Worm (Caenorhabditis elegans): ENCODE data around the gene ttr-26.

Gene ttr-26

DNA sequence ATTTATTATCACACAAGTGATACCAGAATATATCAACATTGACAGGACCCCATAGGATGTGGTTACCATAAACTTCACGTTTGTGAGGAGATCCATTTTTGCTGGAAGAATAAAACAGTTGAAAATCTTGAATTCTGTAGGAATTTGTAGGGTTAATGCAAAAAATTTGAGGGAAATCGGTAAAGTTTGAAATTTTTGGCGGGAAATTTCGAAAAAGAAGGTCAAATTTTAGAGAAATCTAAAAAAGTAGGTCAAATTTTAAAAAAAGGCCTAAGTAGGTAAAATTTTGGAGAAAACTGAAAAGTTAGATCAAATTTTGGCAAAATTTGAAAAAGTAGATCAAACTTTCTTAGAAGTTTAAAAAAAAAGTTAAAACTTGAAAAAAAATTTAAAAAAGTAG is 4.7 kb upstream of the ttr-26 start, which contains the start of gene srg-34:
srg-34 (minus strand) TSS at position 101 of the 400 bp plus-strand sequence.
- TF ChIP-seq isw-1 (GFP tag; IDR thresholded peaks at IDR 0.05) (no peak), nhr-85 (tag) (no peak), unc-98 (GFP tag; IDR thresholded peaks at IDR 0.05) (no peak), nhr-90 (tag; optimal IDR thresholded peaks at IDR 0.05; ENCODE audit: poor library complexity) (no peak)

DNA sequence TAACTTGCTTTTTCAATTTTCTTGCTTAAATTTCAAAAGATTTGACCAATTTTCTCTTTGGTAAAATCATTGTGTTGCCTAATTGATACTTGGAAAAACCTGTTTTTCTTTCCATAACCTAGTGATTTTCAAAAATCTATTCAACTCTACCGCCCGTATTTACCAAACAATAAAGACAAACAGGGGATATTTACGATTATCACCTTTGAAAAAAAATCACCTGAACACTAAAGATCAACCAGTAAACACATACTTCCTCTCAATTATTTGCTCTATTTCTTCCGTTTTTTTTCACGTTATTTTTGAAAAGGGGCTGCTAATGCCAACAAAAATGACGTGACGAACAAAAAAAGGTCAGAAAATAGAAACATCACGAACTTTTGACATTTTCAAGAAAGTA is 856 bp upstream of the ttr-26 start:
- TF ChIP-seq nhr-77 (tag; optimal IDR thresholded peaks at IDR 0.05) (peak; percentile 3), lin-14 (GFP tag; optimal IDR thresholded peaks at IDR 0.05) (peak; percentile 19), lsy-2 (tag; optimal IDR thresholded peaks at IDR 0.05) (no peak), ceh-88 (GFP tag; IDR thresholded peaks at IDR 0.05) (no peak)

DNA sequence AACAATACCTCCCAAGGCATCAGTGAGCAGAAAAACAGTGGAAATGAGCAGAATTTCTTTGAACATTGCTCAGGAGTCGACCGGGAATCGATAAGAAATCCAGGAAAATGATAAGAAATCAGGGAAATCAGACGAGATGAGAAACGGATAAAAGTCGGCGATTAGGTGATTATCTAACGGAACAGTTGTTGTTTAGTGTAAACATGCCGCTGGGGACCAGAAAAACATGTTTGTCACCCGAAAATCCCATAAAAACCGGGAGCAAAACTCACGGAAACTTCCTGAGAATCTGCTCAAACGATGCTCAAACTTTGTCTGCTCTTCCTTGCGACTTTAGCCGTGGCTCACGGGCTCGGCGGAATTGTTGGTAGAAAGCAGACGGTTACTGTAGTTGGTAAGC is 3.6 kb downstream of the ttr-26 start, which contains the start of the genes ttr-24 and ttr-25:
ttr-24 (minus strand) TSS at position 156 of the 400 bp plus-strand sequence.
ttr-25 (plus strand) TSS at position 227 of the 400 bp plus-strand sequence.
- TF ChIP-seq nhr-71 (tag; optimal IDR thresholded peaks at IDR 0.05), result peak; percentile 42
- TF ChIP-seq rnt-1 (tag; optimal IDR thresholded peaks at IDR 0.05), result peak; percentile 51
- TF ChIP-seq tlp-1 (tag; optimal IDR thresholded peaks at IDR 0.05), result no peak
- TF ChIP-seq lin-14 (GFP tag; optimal IDR thresholded peaks at IDR 0.05), result peak; percentile 32
- TF ChIP-seq unc-130 (tag; optimal IDR thresholded peaks at IDR 0.05), result peak; percentile 38
- no peak for TF ChIP-seq unc-86 (tag; optimal IDR thresholded peaks at IDR 0.05)
- peak; percentile 28 for TF ChIP-seq nhr-19 (GFP tag; conservative IDR thresholded peaks at IDR 0.05)
- TF ChIP-seq hlh-4 (tag; optimal IDR thresholded peaks at IDR 0.05), result no peak

DNA sequence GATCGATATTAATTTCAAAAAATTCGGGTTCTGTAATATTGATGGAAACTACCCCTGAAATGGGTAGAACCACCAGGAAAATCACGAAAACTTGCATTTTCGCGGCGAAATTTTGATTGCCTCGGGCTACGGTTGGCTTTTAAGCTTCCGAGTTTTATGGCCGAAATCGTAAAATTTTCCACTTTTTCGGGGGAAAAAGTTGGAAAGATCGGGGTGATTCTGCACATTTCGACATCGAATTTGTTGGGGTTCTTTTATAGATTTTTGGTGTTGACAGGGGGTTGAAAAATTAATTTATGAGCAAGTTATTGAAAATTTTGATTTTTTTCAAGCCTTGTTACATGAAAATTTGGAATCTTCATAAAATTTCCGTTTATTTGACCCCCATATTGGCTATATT is 6.3 kb downstream of the ttr-26 start, which contains the start of gene Y51A2D.8:
Y51A2D.8 (minus strand) TSS at position 101 of the 400 bp plus-strand sequence.
- TF ChIP-seq rnt-1 (tag; optimal IDR thresholded peaks at IDR 0.05) (no peak), C16A3.4 (tag; optimal IDR thresholded peaks at IDR 0.05) (no peak)

DNA sequence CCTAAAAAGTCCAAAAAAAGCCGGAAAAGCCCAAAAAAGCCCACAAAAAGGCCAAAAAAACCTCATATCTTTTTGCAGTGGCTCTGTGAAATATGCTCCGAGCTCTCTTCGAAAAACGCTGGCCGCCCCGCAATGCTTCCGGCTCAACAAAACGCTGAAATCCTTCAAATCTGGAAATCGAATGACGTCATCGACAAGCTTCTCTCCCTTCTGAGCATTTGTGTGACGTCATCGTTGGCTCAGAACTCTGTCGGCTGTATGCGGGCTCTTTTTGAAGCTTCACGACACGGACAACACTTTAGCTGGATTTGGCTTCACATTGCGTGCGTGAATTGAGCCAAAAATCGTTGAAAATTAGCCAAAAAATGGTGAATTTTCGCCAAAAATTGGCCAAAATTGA is 24.1 kb downstream of the ttr-26 start:
- TF ChIP-seq efl-3 (GFP tag; optimal IDR thresholded peaks at IDR 0.05) (no peak), aly-2 (tag; optimal IDR thresholded peaks at IDR 0.05) (no peak), C16A3.4 (tag; optimal IDR thresholded peaks at IDR 0.05) (no peak), skn-1 (tag; optimal IDR thresholded peaks at IDR 0.05) (no peak)

DNA sequence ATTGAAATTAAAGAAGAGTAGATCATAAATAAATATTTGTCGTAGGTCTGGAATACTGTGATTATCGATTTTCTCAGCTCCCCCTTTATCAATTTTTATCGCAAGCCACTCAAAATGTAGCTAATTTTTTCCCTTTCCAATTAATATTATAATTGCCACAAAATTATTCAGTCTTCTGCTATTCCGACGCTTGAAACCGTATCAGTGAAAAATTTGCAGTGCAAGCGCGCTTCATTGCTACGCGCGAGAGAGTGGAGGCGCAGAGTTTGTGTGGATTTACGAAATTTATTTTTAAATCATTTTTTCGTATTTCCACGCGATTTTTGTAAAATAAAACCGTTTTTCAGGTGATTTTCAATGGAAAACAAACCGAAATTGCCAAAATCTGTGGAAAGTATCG is 26.5 kb downstream of the ttr-26 start, which contains the start of gene ints-5:
ints-5 (plus strand) TSS at position 348 of the 400 bp plus-strand sequence.
- TF ChIP-seq rnt-1 (tag; optimal IDR thresholded peaks at IDR 0.05), result peak; percentile 75
- no peak for TF ChIP-seq dsc-1 (tag; optimal IDR thresholded peaks at IDR 0.05)
- TF ChIP-seq zip-4 (GFP tag; optimal IDR thresholded peaks at IDR 0.05), result peak; percentile 8
- TF ChIP-seq ces-1 (GFP tag; optimal IDR thresholded peaks at IDR 0.05), result no peak
- TF ChIP-seq vab-15 (tag; optimal IDR thresholded peaks at IDR 0.05), result peak; percentile 62
- TF ChIP-seq sptf-1 (tag; optimal IDR thresholded peaks at IDR 0.05), result no peak
- TF ChIP-seq nhr-90 (tag; optimal IDR thresholded peaks at IDR 0.05; ENCODE audit: poor library complexity), result no peak
- no peak for TF ChIP-seq Y116A8C.19 (tag; optimal IDR thresholded peaks at IDR 0.05; ENCODE audit: borderline replicate concordance)
- no peak for TF ChIP-seq efl-3 (GFP tag; optimal IDR thresholded peaks at IDR 0.05)
- TF ChIP-seq nhr-76 (tag; optimal IDR thresholded peaks at IDR 0.05), result no peak
- no peak for TF ChIP-seq nhr-28 (tag; optimal IDR thresholded peaks at IDR 0.05)
- no peak for TF ChIP-seq aly-2 (tag; optimal IDR thresholded peaks at IDR 0.05)
- peak; percentile 40 for TF ChIP-seq blmp-1 (tag; optimal IDR thresholded peaks at IDR 0.05)
- peak; percentile 65 for TF ChIP-seq xbp-1 (tag; optimal IDR thresholded peaks at IDR 0.05)
- TF ChIP-seq nhr-85 (tag), result peak; percentile 66
- peak; percentile 59 for TF ChIP-seq fkh-8 (tag; optimal IDR thresholded peaks at IDR 0.05)
- peak; percentile 75 for TF ChIP-seq efl-1 (optimal IDR thresholded peaks at IDR 0.05)
- peak; percentile 64 to 96 for TF ChIP-seq efl-1 (GFP tag; optimal IDR thresholded peaks at IDR 0.05 in 1 of 2)
- peak; percentile 62 to 78 for TF ChIP-seq lsy-2 (tag; optimal IDR thresholded peaks at IDR 0.05)
- TF ChIP-seq C16A3.4 (tag; optimal IDR thresholded peaks at IDR 0.05), result peak; percentile 69
- no peak for TF ChIP-seq fkh-4 (tag; optimal IDR thresholded peaks at IDR 0.05; ENCODE audit: borderline replicate concordance)
- peak; percentile 35 to 56 (median 38) for TF ChIP-seq ceh-82 (tag; optimal IDR thresholded peaks at IDR 0.05)
- peak; percentile 59 to 68 (median 66) for TF ChIP-seq dpl-1 (GFP tag; optimal IDR thresholded peaks at IDR 0.05)
- TF ChIP-seq unc-30 (tag; optimal IDR thresholded peaks at IDR 0.05), result no peak
- no peak for TF ChIP-seq pax-3 (tag; optimal IDR thresholded peaks at IDR 0.05)
- TF ChIP-seq snu-23 (GFP tag; optimal IDR thresholded peaks at IDR 0.05), result peak; percentile 77
- TF ChIP-seq irx-1 (tag; optimal IDR thresholded peaks at IDR 0.05), result peak; percentile 10
- peak; percentile 12 for TF ChIP-seq fos-1 (tag; optimal IDR thresholded peaks at IDR 0.05)
- no peak for TF ChIP-seq ets-5 (GFP tag; IDR thresholded peaks at IDR 0.05)
- peak; percentile 62 for TF ChIP-seq swsn-7 (tag; optimal IDR thresholded peaks at IDR 0.05)
- TF ChIP-seq F16B12.6 (tag; optimal IDR thresholded peaks at IDR 0.05), result peak; percentile 39

All from whole organism, L1 larva.